Worm (Caenorhabditis elegans): ENCODE measurements around the gene F54A3.5.

F54A3.5 gene

DNA sequence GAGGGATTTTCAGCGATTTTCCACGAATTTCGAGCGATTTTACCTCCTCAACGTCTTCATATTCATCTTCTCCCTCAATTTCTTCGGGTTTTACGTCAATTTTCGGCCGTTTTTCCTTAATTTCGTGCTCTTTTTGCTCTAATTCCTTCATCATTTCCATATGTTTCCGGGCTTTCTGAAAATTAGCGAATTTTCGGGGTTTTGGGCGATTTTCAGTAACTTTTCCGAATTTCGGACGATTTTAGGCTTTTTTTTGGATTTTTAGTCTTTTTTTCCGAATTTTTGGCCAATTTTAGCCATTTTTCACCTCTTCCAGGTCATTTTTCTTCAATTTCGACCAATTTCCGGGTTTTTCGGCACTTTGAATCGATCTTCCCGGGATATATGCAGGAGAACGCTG, 4.9 kb upstream of the F54A3.5 start:
- TF ChIP-seq Y53G8AR.9 (GFP tag; conservative IDR thresholded peaks at IDR 0.05) (no peak), hrde-1 (tag; optimal IDR thresholded peaks at IDR 0.05; ENCODE audit: borderline replicate concordance) (no peak), ama-1 (optimal IDR thresholded peaks at IDR 0.05) (no peak), ama-1 (GFP tag; optimal IDR thresholded peaks at IDR 0.05) (no peak), F49E8.2 (tag; optimal IDR thresholded peaks at IDR 0.05; ENCODE audit: insufficient read depth) (no peak), aptf-3 (GFP tag; IDR thresholded peaks at IDR 0.05) (no peak), madf-6 (GFP tag; IDR thresholded peaks at IDR 0.05) (no peak), F33H1.4 (GFP tag; IDR thresholded peaks at IDR 0.05) (no peak), hmg-20 (GFP tag; IDR thresholded peaks at IDR 0.05) (no peak), attf-6 (GFP tag; IDR thresholded peaks at IDR 0.05) (no peak), T07F8.4 (tag; optimal IDR thresholded peaks at IDR 0.05) (no peak), nfya-2 (GFP tag; IDR thresholded peaks at IDR 0.05) (no peak), nfyb-1 (GFP tag; IDR thresholded peaks at IDR 0.05) (no peak), ceh-58 (GFP tag; IDR thresholded peaks at IDR 0.05) (no peak)

DNA sequence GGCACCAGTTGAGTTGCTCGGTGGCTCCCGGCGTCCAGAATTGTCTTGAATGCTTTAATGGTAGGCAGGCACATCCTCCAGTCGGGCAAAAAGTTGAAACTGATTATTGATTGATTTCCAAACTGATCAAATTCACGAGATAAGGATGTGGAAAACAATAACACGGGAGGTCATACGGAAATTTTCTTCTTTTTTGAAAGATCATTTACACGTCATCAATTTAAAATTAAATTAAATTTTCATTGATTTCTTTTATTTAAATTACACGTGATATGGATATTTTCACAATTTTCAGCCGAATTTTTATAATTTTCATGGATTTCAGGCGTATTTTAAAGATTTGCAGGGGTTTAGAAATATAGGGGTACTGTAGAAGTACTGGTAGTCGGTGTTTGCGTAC, 2.0 kb downstream of the F54A3.5 start, which contains the start of gene cbs-2:
Gene cbs-2, minus strand, starts transcription at position 101 of the 400 bp plus-strand sequence.
- TF ChIP-seq mes-4 (tag; optimal IDR thresholded peaks at IDR 0.05) (no peak), nfyb-1 (GFP tag; IDR thresholded peaks at IDR 0.05) (no peak), lsl-1 (GFP tag; optimal IDR thresholded peaks at IDR 0.05) (no peak), B0336.3 (GFP tag; IDR thresholded peaks at IDR 0.05) (no peak), lin-54 (GFP tag; optimal IDR thresholded peaks at IDR 0.05) (no peak), gei-17 (GFP tag; optimal IDR thresholded peaks at IDR 0.05) (no peak), K11D2.4 (GFP tag; IDR thresholded peaks at IDR 0.05) (no peak), D2030.7 (GFP tag; IDR thresholded peaks at IDR 0.05) (no peak), athp-1 (tag; optimal IDR thresholded peaks at IDR 0.05) (no peak), Y53F4B.3 (GFP tag; IDR thresholded peaks at IDR 0.05) (no peak), xnd-1 (tag; optimal IDR thresholded peaks at IDR 0.05) (no peak), nhr-179 (tag; optimal IDR thresholded peaks at IDR 0.05) (no peak), rec-8 (tag; optimal IDR thresholded peaks at IDR 0.05) (no peak), unc-130 (GFP tag; optimal IDR thresholded peaks at IDR 0.05) (no peak), sea-2 (GFP tag; IDR thresholded peaks at IDR 0.05) (no peak)

DNA sequence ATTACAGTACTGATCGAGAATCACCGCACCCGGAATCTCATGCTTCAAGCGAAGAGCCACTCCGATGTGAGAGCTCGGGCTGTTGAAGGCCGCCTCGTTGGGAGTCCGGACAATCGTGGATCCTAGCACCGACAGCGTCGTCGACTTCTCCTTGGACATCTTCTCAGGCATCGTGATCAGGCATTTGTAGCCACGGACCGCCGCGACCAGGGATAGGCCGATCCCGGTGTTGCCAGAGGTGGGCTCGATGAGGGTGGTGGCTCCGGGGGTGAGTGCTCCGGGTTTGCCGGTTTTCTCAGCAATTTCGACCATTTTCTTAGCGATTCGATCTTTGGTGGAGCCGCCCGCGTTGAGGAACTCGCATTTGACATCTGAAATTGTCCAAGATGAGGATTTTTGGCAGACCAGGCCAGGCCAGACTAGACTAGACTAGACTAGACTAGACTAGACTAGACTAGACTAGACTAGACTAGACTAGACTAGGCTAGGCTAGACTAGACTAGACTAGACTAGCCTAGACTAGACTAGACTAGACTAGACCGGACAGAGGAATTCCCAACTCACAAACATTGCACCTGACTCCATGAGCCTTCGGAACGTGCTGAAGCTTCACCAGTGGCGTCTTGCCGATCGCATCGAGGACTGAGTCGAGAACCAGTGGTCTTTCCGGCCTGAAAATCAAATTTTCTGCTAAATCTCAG, 4.2 kb downstream of the F54A3.5 start:
- 0 out of 2 replicates have a peak, but pooled peaks have one; percentile 4 for TF ChIP-seq madf-3 (GFP tag; IDR thresholded peaks at IDR 0.05)
- TF ChIP-seq tbp1 (GFP tag; optimal IDR thresholded peaks at IDR 0.05), result no peak
- no peak for TF ChIP-seq nfya-2 (GFP tag; IDR thresholded peaks at IDR 0.05)
- peak; percentile 64; the same call in 1 of the 2 replicates for TF ChIP-seq egrh-3 (GFP tag; IDR thresholded peaks at IDR 0.05)
- TF ChIP-seq cebp-1 (GFP tag; IDR thresholded peaks at IDR 0.05), result no peak
- TF ChIP-seq cebp-1 (tag; optimal IDR thresholded peaks at IDR 0.05), result no peak
- TF ChIP-seq zfh-2 (GFP tag; conservative IDR thresholded peaks at IDR 0.05), result peak; percentile 43; the same call in 1 of the 2 replicates

DNA sequence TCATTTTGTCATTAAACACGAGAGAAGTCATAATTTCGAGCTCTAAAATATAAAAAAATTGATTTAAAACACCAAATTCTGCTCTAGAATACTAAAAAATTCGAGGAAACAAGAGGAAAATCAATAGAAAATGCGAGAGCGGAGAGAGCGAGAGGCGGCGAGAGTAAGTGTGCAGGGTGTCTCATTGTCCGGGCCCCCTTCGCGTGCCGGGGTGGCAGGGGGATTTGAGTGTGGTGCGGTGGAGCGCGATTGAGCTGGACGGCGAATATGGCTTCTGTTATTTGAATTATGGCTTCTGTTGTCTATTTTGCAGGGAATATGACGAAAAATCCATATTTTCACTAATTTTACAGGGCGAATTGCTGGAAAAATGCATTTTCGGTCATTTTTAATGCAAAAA, 5.6 kb downstream of the F54A3.5 start, which contains the start of gene Y59C2A.3:
Gene Y59C2A.3, minus strand, starts transcription at position 42 of the 400 bp plus-strand sequence.
- TF ChIP-seq mes-4 (tag; optimal IDR thresholded peaks at IDR 0.05), result no peak
- no peak for TF ChIP-seq atf-7 (tag; optimal IDR thresholded peaks at IDR 0.05)
- peak; percentile 76 for TF ChIP-seq mcd-1 (GFP tag; IDR thresholded peaks at IDR 0.05)
- TF ChIP-seq ets-4 (GFP tag; optimal IDR thresholded peaks at IDR 0.05), result no peak
- TF ChIP-seq attf-5 (GFP tag; optimal IDR thresholded peaks at IDR 0.05), result peak; percentile 61
- no peak for TF ChIP-seq nhr-80 (tag; optimal IDR thresholded peaks at IDR 0.05)
- TF ChIP-seq ceh-27 (GFP tag; optimal IDR thresholded peaks at IDR 0.05), result peak; percentile 75
- no peak for TF ChIP-seq hrde-1 (tag; optimal IDR thresholded peaks at IDR 0.05; ENCODE audit: borderline replicate concordance)
- no peak for TF ChIP-seq bed-2 (GFP tag; IDR thresholded peaks at IDR 0.05)
- TF ChIP-seq dpl-1 (GFP tag; optimal IDR thresholded peaks at IDR 0.05), result peak; percentile 6
- no peak for TF ChIP-seq attf-3 (GFP tag; conservative IDR thresholded peaks at IDR 0.05)
- no peak for TF ChIP-seq pbrm-1 (GFP tag; IDR thresholded peaks at IDR 0.05)
- TF ChIP-seq tbp1 (GFP tag; optimal IDR thresholded peaks at IDR 0.05), result no peak
- TF ChIP-seq C17E4.6 (GFP tag; IDR thresholded peaks at IDR 0.05), result no peak
- peak; percentile 51; the same call in 1 of the 2 replicates for TF ChIP-seq egrh-3 (GFP tag; IDR thresholded peaks at IDR 0.05)
